Worm (Caenorhabditis elegans): Measurements from ENCODE around the gene sgca-1.

sgca-1 gene

ce11 chrX:6739034-6740008 is 50.0 kb downstream of the sgca-1 start (continued):
- no peak for TF ChIP-seq ces-1 (GFP tag; optimal IDR thresholded peaks at IDR 0.05)
- TF ChIP-seq daf-16 (GFP tag; optimal IDR thresholded peaks at IDR 0.05), result no peak
- peak; percentile 56 for TF ChIP-seq daf-16 (tag; optimal IDR thresholded peaks at IDR 0.05)
- TF ChIP-seq nhr-41 (GFP tag; IDR thresholded peaks at IDR 0.05), result no peak
- no peak for TF ChIP-seq skn-1 (tag; optimal IDR thresholded peaks at IDR 0.05)
- no peak for TF ChIP-seq ceh-62 (tag; optimal IDR thresholded peaks at IDR 0.05)
- TF ChIP-seq nhr-25 (tag; optimal IDR thresholded peaks at IDR 0.05; ENCODE audit: borderline replicate concordance, insufficient read depth), result no peak
- TF ChIP-seq Y48G9A.11 (GFP tag; IDR thresholded peaks at IDR 0.05), result no peak
- no peak for TF ChIP-seq madf-9 (GFP tag; conservative IDR thresholded peaks at IDR 0.05)
- peak; percentile 83 for TF ChIP-seq nhr-48 (tag; optimal IDR thresholded peaks at IDR 0.05)
- no peak for TF ChIP-seq rbr-2 (tag; optimal IDR thresholded peaks at IDR 0.05)
- TF ChIP-seq lsy-2 (tag; optimal IDR thresholded peaks at IDR 0.05), result peak in 1 of 2 experiments; percentile 42
- no peak for TF ChIP-seq lin-1 (GFP tag; IDR thresholded peaks at IDR 0.05)
- no peak for TF ChIP-seq ceh-28 (tag; optimal IDR thresholded peaks at IDR 0.05)
- TF ChIP-seq nhr-11 (tag; optimal IDR thresholded peaks at IDR 0.05), result peak; percentile 34
- TF ChIP-seq dmd-6 (GFP tag; IDR thresholded peaks at IDR 0.05), result peak; percentile 63
- peak; percentile 4 for TF ChIP-seq pqm-1 (tag; optimal IDR thresholded peaks at IDR 0.05)
- TF ChIP-seq zfp-2 (tag; optimal IDR thresholded peaks at IDR 0.05), result no peak
- no peak for TF ChIP-seq daf-12 (tag; optimal IDR thresholded peaks at IDR 0.05)
- TF ChIP-seq nhr-76 (tag; optimal IDR thresholded peaks at IDR 0.05), result no peak
- no peak for TF ChIP-seq zfp-3 (GFP tag; conservative IDR thresholded peaks at IDR 0.05)
- no peak for TF ChIP-seq lin-38 (GFP tag; IDR thresholded peaks at IDR 0.05)
- TF ChIP-seq set-16 (GFP tag; IDR thresholded peaks at IDR 0.05), result no peak
- no peak for TF ChIP-seq F10B5.3 (tag; optimal IDR thresholded peaks at IDR 0.05)

DNA sequence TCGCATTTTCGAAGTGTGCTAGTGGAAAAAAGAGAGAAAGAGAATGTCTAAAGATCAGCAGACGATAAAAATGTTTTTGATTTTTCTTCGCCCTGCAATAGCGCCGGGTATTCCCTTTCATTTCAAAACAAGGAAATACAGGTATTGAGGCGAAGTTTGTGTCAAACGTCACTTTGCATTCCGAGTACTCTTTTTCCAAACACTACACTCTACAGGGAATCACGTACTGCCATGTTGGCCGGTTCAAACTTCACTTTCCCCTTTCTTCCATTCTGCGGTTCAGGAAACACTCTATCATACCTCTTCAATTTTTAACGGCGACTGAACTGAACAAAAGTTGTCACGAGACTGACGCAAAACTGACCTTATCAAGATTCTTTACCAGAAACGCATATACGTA is 50.8 kb downstream of the sgca-1 start:
- TF ChIP-seq nhr-28 (tag; optimal IDR thresholded peaks at IDR 0.05), result peak; percentile 0
- 0 out of 2 replicates have a peak, but pooled peaks have one; percentile 31 for TF ChIP-seq dmd-6 (GFP tag; IDR thresholded peaks at IDR 0.05)
- TF ChIP-seq hmg-1.1 (GFP tag; IDR thresholded peaks at IDR 0.05), result 0 out of 2 replicates have a peak, but pooled peaks have one; percentile 16
- no peak for TF ChIP-seq rbr-2 (tag; optimal IDR thresholded peaks at IDR 0.05)
- TF ChIP-seq ZK546.5 (tag; optimal IDR thresholded peaks at IDR 0.05), result no peak
- TF ChIP-seq gei-8 (GFP tag; optimal IDR thresholded peaks at IDR 0.05), result no peak
- TF ChIP-seq dve-1 (tag; optimal IDR thresholded peaks at IDR 0.05; ENCODE audit: insufficient read depth), result peak; percentile 10
- TF ChIP-seq unc-62 (GFP tag; optimal IDR thresholded peaks at IDR 0.05 in 1 of 2), result peak in 1 of 2 experiments; percentile 72
- no peak for TF ChIP-seq unc-62 (tag; optimal IDR thresholded peaks at IDR 0.05)

DNA sequence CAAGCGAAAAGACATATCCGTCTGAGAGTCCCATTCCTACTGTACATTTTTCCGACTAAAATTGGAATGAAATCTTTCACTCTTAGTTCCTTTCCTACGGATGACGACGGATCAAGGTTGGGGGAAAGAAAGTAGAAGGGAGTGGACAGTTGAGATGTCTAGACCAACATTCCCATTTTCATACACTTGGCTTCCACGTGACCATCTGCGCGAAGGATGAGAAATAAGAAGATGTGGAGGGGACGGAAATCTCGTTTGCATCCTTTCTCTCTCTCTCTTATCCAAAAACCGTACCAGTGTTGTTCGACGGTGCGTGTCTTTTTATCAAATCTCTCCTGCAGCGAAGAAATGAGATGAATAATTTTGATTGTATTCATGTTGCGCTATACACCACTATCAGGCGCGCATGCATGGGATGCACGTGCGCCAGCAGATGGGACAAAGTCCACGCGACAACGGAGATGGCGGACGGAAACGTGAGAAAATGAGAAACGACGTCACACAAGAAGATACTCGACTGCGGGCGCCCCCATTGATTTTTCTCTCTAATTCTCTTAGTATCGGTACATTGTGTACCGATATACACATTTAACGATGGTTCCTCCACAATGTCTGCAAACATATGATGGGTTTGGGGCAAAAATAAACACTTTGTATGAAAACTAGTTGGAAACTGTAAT is 51.9 kb downstream of the sgca-1 start:
- TF ChIP-seq T26A8.4 (GFP tag; IDR thresholded peaks at IDR 0.05) (peak; percentile 87), daf-16 (GFP tag; optimal IDR thresholded peaks at IDR 0.05) (peak; percentile 74 to 76), daf-16 (tag; optimal IDR thresholded peaks at IDR 0.05) (peak; percentile 86), unc-62 (GFP tag; optimal IDR thresholded peaks at IDR 0.05 in 1 of 2) (peak in 1 of 2 experiments; percentile 86), unc-62 (tag; optimal IDR thresholded peaks at IDR 0.05) (no peak), hlh-11 (tag; optimal IDR thresholded peaks at IDR 0.05) (peak; percentile 99), arid-1 (GFP tag; conservative IDR thresholded peaks at IDR 0.05) (peak; percentile 66), daf-19 (GFP tag; conservative IDR thresholded peaks at IDR 0.05) (no peak), dmd-6 (GFP tag; IDR thresholded peaks at IDR 0.05) (peak; percentile 98), aly-2 (tag; optimal IDR thresholded peaks at IDR 0.05) (no peak), ctbp-1 (GFP tag; IDR thresholded peaks at IDR 0.05) (peak; percentile 92), snpc-4 (tag; optimal IDR thresholded peaks at IDR 0.05) (no peak), jun-1 (tag; optimal IDR thresholded peaks at IDR 0.05) (no peak), spr-1 (tag; optimal IDR thresholded peaks at IDR 0.05) (peak; percentile 85), ZK546.5 (tag; optimal IDR thresholded peaks at IDR 0.05) (no peak), ceh-82 (tag; optimal IDR thresholded peaks at IDR 0.05) (no peak), nhr-76 (tag; optimal IDR thresholded peaks at IDR 0.05) (peak; percentile 52), zip-2 (tag; optimal IDR thresholded peaks at IDR 0.05) (peak; percentile 50), egl-43 (GFP tag; IDR thresholded peaks at IDR 0.05) (peak; percentile 72), F44E2.7 (GFP tag; IDR thresholded peaks at IDR 0.05) (no peak), ama-1 (optimal IDR thresholded peaks at IDR 0.05) (no peak), Y75B8A.6 (GFP tag; IDR thresholded peaks at IDR 0.05) (no peak), Y48G9A.11 (GFP tag; IDR thresholded peaks at IDR 0.05) (no peak)
